Worm (Caenorhabditis elegans) whole organism, L2 larva: ENCODE results near the gene nhr-270.
"Not testable (repeated sequence)": the region's sequence is repeated elsewhere in the genome, so short reads cannot be mapped to it uniquely, and the experiment has no call there.

ENCODE experiments used
- Y55F3AM.14 ChIP-seq: fragments of 200-800 bp; sonication (Bioruptor generic); optimal IDR thresholded peaks from 2 replicates; lab custom pipeline; 2018; ENCODE audit warnings: mild to moderate bottlenecking, missing genetic modification characterization, missing compliant biosample characterization
- alr-1 ChIP-seq: fragments of 150-350 bp; optimal IDR thresholded peaks from 2 replicates; lab custom pipeline; 2014; ENCODE audit warnings: missing biosample characterization, missing genetic modification characterization
- ama-1 ChIP-seq: fragments of 150-350 bp; optimal IDR thresholded peaks from 2 replicates; lab custom pipeline; 2018; ENCODE audit warnings: inconsistent platforms
- dmd-4 ChIP-seq: sonication (generic microtip); optimal IDR thresholded peaks from 2 replicates; lab custom pipeline; 2017; ENCODE audit warnings: missing biosample characterization, missing genetic modification characterization
- mdl-1 ChIP-seq, 2 experiments: fragments of 150-350 bp in 1 of 2; sonication (generic microtip) in 1 of 2; optimal IDR thresholded peaks; 2 replicates each; lab custom pipeline; 2017; ENCODE audit warnings: missing biosample characterization in 2 of 2, missing genetic modification characterization in 2 of 2
- snpc-4 ChIP-seq: fragments of 150-350 bp; optimal IDR thresholded peaks from 2 replicates; lab custom pipeline; 2014; ENCODE audit warnings: missing biosample characterization, missing genetic modification characterization

- TF ChIP-seq snpc-4; alr-1 (tag; lab: Kevin White, UChicago); Y55F3AM.14; dmd-4; mdl-1 (tag; optimal IDR thresholded peaks at IDR 0.05; lab: Kevin White, UChicago); ama-1 (lab: Kevin White, UChicago): not testable (repeated sequence)
Measured at ce11 chrV:843118-843517, 38.6 kb upstream of the nhr-270 start, which contains the start of gene K09C6.8.
